Worm (Caenorhabditis elegans) whole organism, L1 larva: ENCODE results near the gene acaa-2.

ENCODE experiments used
- C04F5.9 ChIP-seq: sonication (generic microtip); optimal IDR thresholded peaks from 2 replicates; lab custom pipeline; 2016; ENCODE audit warnings: missing genetic modification characterization, missing compliant biosample characterization
- C16A3.4 ChIP-seq: fragments of 150-350 bp; optimal IDR thresholded peaks from 2 replicates; lab custom pipeline; 2014; ENCODE audit warnings: missing biosample characterization, missing genetic modification characterization
- F16B12.6 ChIP-seq: fragments of 150-350 bp; optimal IDR thresholded peaks from 2 replicates; lab custom pipeline; 2014; ENCODE audit warnings: missing biosample characterization, missing genetic modification characterization
- Y116A8C.19 ChIP-seq: sonication (generic microtip); optimal IDR thresholded peaks from 2 replicates; lab custom pipeline; 2016; ENCODE audit warnings: missing compliant biosample characterization, missing genetic modification characterization, borderline replicate concordance
- ceh-8 ChIP-seq: fragments of 200-800 bp; sonication (Bioruptor generic); optimal IDR thresholded peaks from 2 replicates; lab custom pipeline; 2018; ENCODE audit warnings: mild to moderate bottlenecking, missing genetic modification characterization, moderate library complexity, missing compliant biosample characterization
- ceh-88 ChIP-seq: fragments of 200-800 bp; sonication (Bioruptor generic); IDR thresholded peaks from 2 replicates; pipeline ENCODE4 v1.3.6; 2022; ENCODE audit warnings: missing genetic modification characterization, missing compliant biosample characterization
- efl-1 ChIP-seq, 4 experiments: fragments of 150-350 bp; optimal IDR thresholded peaks in 3 of 4; peaks in 1 of 4; 1 replicate in 1 of 4; 2 replicates in 3 of 4; lab custom pipeline; 2014; ENCODE audit warnings: missing biosample characterization in 2 of 4, missing genetic modification characterization in 2 of 4, missing genetic modification reagents in 2 of 4
- egl-27 ChIP-seq, 2 experiments: fragments of 150-350 bp in 1 of 2; sonication (generic microtip); optimal IDR thresholded peaks; 3 replicates each; lab custom pipeline; 2017 to 2018; ENCODE audit warnings: missing biosample characterization in 2 of 2, missing genetic modification characterization in 2 of 2, missing genetic modification reagents in 2 of 2
- elt-2 ChIP-seq: sonication (generic microtip); optimal IDR thresholded peaks from 2 replicates; lab custom pipeline; 2016; ENCODE audit warnings: missing genetic modification characterization, mild to moderate bottlenecking, inconsistent platforms, missing compliant biosample characterization, missing genetic modification reagents
- ets-5 ChIP-seq: fragments of 200-800 bp; sonication (Bioruptor generic); IDR thresholded peaks from 2 replicates; pipeline ENCODE4 v1.3.6; 2022; ENCODE audit warnings: missing genetic modification characterization, missing compliant biosample characterization
- fkh-10 ChIP-seq: sonication (generic microtip); optimal IDR thresholded peaks from 2 replicates; lab custom pipeline; 2017; ENCODE audit warnings: missing biosample characterization, missing genetic modification reagents, missing genetic modification characterization
- fkh-4 ChIP-seq: sonication (generic microtip); optimal IDR thresholded peaks from 2 replicates; lab custom pipeline; 2016; ENCODE audit warnings: missing compliant biosample characterization, missing genetic modification characterization, borderline replicate concordance
- fkh-8 ChIP-seq: sonication (generic microtip); optimal IDR thresholded peaks from 2 replicates; lab custom pipeline; 2016; ENCODE audit warnings: mild to moderate bottlenecking, missing genetic modification characterization, missing compliant biosample characterization
- grh-1 ChIP-seq: fragments of 200-800 bp; sonication (Bioruptor generic); IDR thresholded peaks from 2 replicates; pipeline ENCODE4 v1.3.6; 2022; ENCODE audit warnings: missing genetic modification reagents, missing genetic modification characterization, missing compliant biosample characterization
- hlh-17 ChIP-seq: fragments of 200-800 bp; sonication (Bioruptor generic); optimal IDR thresholded peaks from 2 replicates; lab custom pipeline; 2018; ENCODE audit warnings: missing genetic modification characterization, mild to moderate bottlenecking, missing compliant biosample characterization, moderate library complexity, borderline replicate concordance
- isw-1 ChIP-seq: fragments of 200-800 bp; sonication (Bioruptor generic); IDR thresholded peaks from 2 replicates; pipeline ENCODE4 v1.3.6; 2022; ENCODE audit warnings: missing genetic modification characterization, missing compliant biosample characterization
- jun-1 ChIP-seq: fragments of 150-350 bp; optimal IDR thresholded peaks from 2 replicates; lab custom pipeline; 2014; ENCODE audit warnings: missing biosample characterization, missing genetic modification reagents, missing genetic modification characterization
- lin-13 ChIP-seq: fragments of 150-350 bp; optimal IDR thresholded peaks from 2 replicates; lab custom pipeline; 2014; ENCODE audit warnings: missing biosample characterization, missing genetic modification reagents, missing genetic modification characterization
- lin-14 ChIP-seq: fragments of 200-800 bp; sonication (Bioruptor generic); optimal IDR thresholded peaks from 2 replicates; lab custom pipeline; 2018; ENCODE audit warnings: mild to moderate bottlenecking, missing genetic modification characterization, moderate library complexity, missing compliant biosample characterization
- lin-15B ChIP-seq: fragments of 150-350 bp; sonication (generic microtip); optimal IDR thresholded peaks from 3 replicates; lab custom pipeline; 2014; ENCODE audit warnings: missing biosample characterization, missing genetic modification characterization
- lin-35 ChIP-seq, 2 experiments: fragments of 150-350 bp; optimal IDR thresholded peaks; 2 replicates each; lab custom pipeline; 2014; ENCODE audit warnings: missing biosample characterization in 2 of 2, missing genetic modification characterization in 2 of 2, missing genetic modification reagents in 2 of 2
- lin-39 ChIP-seq: fragments of 150-350 bp; optimal IDR thresholded peaks from 2 replicates; lab custom pipeline; 2014; ENCODE audit warnings: missing biosample characterization, missing genetic modification reagents, missing genetic modification characterization
- lir-3 ChIP-seq: sonication (generic microtip); optimal IDR thresholded peaks from 2 replicates; lab custom pipeline; 2016; ENCODE audit warnings: mild to moderate bottlenecking, missing genetic modification characterization, moderate library complexity, missing compliant biosample characterization; ENCODE audit not compliant: poor library complexity
- lsy-2 ChIP-seq, 2 experiments: fragments of 150-350 bp; optimal IDR thresholded peaks; 2 replicates each; lab custom pipeline; 2014; ENCODE audit warnings: missing biosample characterization in 2 of 2, missing genetic modification characterization in 2 of 2
- mab-9 ChIP-seq: fragments of 200-800 bp; sonication (Bioruptor generic); IDR thresholded peaks from 2 replicates; pipeline ENCODE4 v1.3.6; 2022; ENCODE audit warnings: missing genetic modification reagents, missing genetic modification characterization, missing compliant biosample characterization
- mep-1 ChIP-seq: fragments of 150-350 bp; optimal IDR thresholded peaks from 2 replicates; lab custom pipeline; 2014; ENCODE audit warnings: missing biosample characterization, missing genetic modification characterization
- nhr-12 ChIP-seq: sonication (generic microtip); optimal IDR thresholded peaks from 2 replicates; lab custom pipeline; 2017; ENCODE audit warnings: missing biosample characterization, missing genetic modification characterization
- nhr-19 ChIP-seq: fragments of 200-800 bp; sonication (Bioruptor generic); conservative IDR thresholded peaks from 2 replicates; pipeline ENCODE4 v1.3.6; 2022; ENCODE audit warnings: missing genetic modification characterization, missing compliant biosample characterization
- nhr-20 ChIP-seq: sonication (generic microtip); optimal IDR thresholded peaks from 2 replicates; lab custom pipeline; 2016; ENCODE audit warnings: mild to moderate bottlenecking, missing genetic modification characterization, missing compliant biosample characterization
- nhr-47 ChIP-seq: sonication (generic microtip); optimal IDR thresholded peaks from 2 replicates; lab custom pipeline; 2016; ENCODE audit warnings: mild to moderate bottlenecking, missing genetic modification characterization, moderate library complexity, missing compliant biosample characterization
- nhr-71 ChIP-seq: sonication (generic microtip); optimal IDR thresholded peaks from 2 replicates; lab custom pipeline; 2016; ENCODE audit warnings: mild to moderate bottlenecking, missing genetic modification characterization, moderate library complexity, missing compliant biosample characterization
- nhr-77 ChIP-seq: fragments of 150-350 bp; optimal IDR thresholded peaks from 2 replicates; lab custom pipeline; 2014; ENCODE audit warnings: missing biosample characterization, missing genetic modification characterization
- nhr-85 ChIP-seq: sonication (generic microtip); peaks from one replicate; lab custom pipeline; 2016; ENCODE audit warnings: missing genetic modification characterization, inconsistent platforms, missing compliant biosample characterization
- skn-1 ChIP-seq: fragments of 150-350 bp; optimal IDR thresholded peaks from 2 replicates; lab custom pipeline; 2014; ENCODE audit warnings: missing biosample characterization, missing genetic modification characterization
- snpc-4 ChIP-seq: fragments of 150-350 bp; optimal IDR thresholded peaks from 2 replicates; lab custom pipeline; 2014; ENCODE audit warnings: missing biosample characterization, missing genetic modification characterization
- sup-37 ChIP-seq: fragments of 200-800 bp; sonication (Bioruptor generic); optimal IDR thresholded peaks from 2 replicates; lab custom pipeline; 2018; ENCODE audit warnings: mild to moderate bottlenecking, missing genetic modification characterization, missing compliant biosample characterization
- unc-62 ChIP-seq: fragments of 150-350 bp; optimal IDR thresholded peaks from 2 replicates; lab custom pipeline; 2014; ENCODE audit warnings: missing biosample characterization, missing genetic modification reagents, missing genetic modification characterization
- unc-86 ChIP-seq: sonication (generic microtip); optimal IDR thresholded peaks from 2 replicates; lab custom pipeline; 2016; ENCODE audit warnings: missing genetic modification characterization, missing compliant biosample characterization
- zag-1 ChIP-seq: fragments of 150-350 bp; optimal IDR thresholded peaks from 2 replicates; lab custom pipeline; 2014; ENCODE audit warnings: missing biosample characterization, missing genetic modification characterization
- ztf-11 ChIP-seq, 2 experiments: sonication (generic microtip); optimal IDR thresholded peaks; 2 replicates each; lab custom pipeline; 2016 to 2017; ENCODE audit warnings: missing genetic modification characterization in 2 of 2, missing biosample characterization in 1 of 2, missing compliant biosample characterization in 1 of 2
- ztf-4 ChIP-seq: fragments of 150-350 bp; optimal IDR thresholded peaks from 2 replicates; lab custom pipeline; 2014; ENCODE audit warnings: missing biosample characterization, missing genetic modification characterization

acaa-2 gene

DNA sequence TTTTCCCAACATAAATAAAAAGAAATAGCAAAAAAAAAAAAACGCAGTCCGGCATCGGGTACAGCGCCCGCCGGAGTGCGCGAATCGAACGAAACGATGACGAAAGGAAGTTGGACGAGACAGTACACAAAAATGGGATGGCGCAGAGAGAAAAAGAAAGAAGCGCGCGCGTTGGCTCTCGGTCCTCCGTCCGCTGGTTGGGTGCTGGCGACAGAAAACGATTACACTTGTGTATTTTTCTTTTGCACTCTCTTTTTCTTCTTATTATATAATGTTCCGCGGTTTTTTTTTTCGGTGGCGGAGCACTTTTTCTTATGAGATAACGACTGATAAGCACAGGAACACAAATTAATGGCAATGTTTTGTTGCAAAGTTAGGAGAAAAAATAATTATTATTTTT lies 32.5 kb downstream of the acaa-2 start (continued):
- TF ChIP-seq egl-27 (tag; optimal IDR thresholded peaks at IDR 0.05; lab: Kevin White, UChicago): no peak
- peak; percentile 4 for TF ChIP-seq F16B12.6 (tag; lab: Kevin White, UChicago)
- TF ChIP-seq ztf-4 (tag; lab: Kevin White, UChicago): no peak
- peak; percentile 4 for TF ChIP-seq fkh-8 (tag; lab: Kevin White, UChicago)
- peak; percentile 92 for TF ChIP-seq lin-14 (GFP tag; lab: Kevin White, UChicago)
- peak; percentile 39 for TF ChIP-seq nhr-20 (tag; lab: Kevin White, UChicago)
- peak; percentile 45 to 50 for TF ChIP-seq lin-35 (GFP tag; optimal IDR thresholded peaks at IDR 0.05; lab: Kevin White, UChicago)
- TF ChIP-seq skn-1 (tag; lab: Kevin White, UChicago): peak; percentile 66
- TF ChIP-seq C04F5.9 (tag; lab: Kevin White, UChicago): no peak
- TF ChIP-seq ets-5 (GFP tag; lab: Robert Waterston, UW): no peak
- TF ChIP-seq lin-13 (GFP tag; lab: Kevin White, UChicago): no peak
- no peak for TF ChIP-seq isw-1
- TF ChIP-seq nhr-47 (tag; lab: Kevin White, UChicago): peak; percentile 31
- TF ChIP-seq unc-62 (GFP tag; lab: Kevin White, UChicago): no peak
- TF ChIP-seq lin-15B (tag; lab: Kevin White, UChicago): no peak
- TF ChIP-seq elt-2 (tag; lab: Kevin White, UChicago): peak; percentile 70
- no peak for TF ChIP-seq ceh-88
- no peak for TF ChIP-seq nhr-19 (GFP tag; lab: Robert Waterston, UW)
- peak; percentile 33 for TF ChIP-seq unc-86 (tag; lab: Kevin White, UChicago)
- TF ChIP-seq fkh-10 (GFP tag; lab: Kevin White, UChicago): no peak
- no peak for TF ChIP-seq fkh-4 (tag; lab: Kevin White, UChicago)
- TF ChIP-seq zag-1: no peak
- TF ChIP-seq nhr-77 (tag; lab: Kevin White, UChicago): peak; percentile 8
- no peak for TF ChIP-seq lin-39 (tag; lab: Kevin White, UChicago)
- TF ChIP-seq grh-1 (GFP tag; lab: Robert Waterston, UW): no peak
- no peak for TF ChIP-seq lir-3 (tag; lab: Kevin White, UChicago)
- TF ChIP-seq sup-37 (GFP tag; lab: Kevin White, UChicago): no peak
- peak; percentile 27 for TF ChIP-seq mep-1 (tag; lab: Kevin White, UChicago)
- TF ChIP-seq ceh-8: no peak

- TF ChIP-seq Y116A8C.19 (no peak), efl-1 (optimal IDR thresholded peaks at IDR 0.05; lab: Kevin White, UChicago) (no peak), efl-1 (GFP tag; optimal IDR thresholded peaks at IDR 0.05 in 1 of 2; lab: Kevin White, UChicago) (peak in 1 of 2 experiments; percentile 21)
Observed at ce11 chrIII:13378242-13378641, 33.5 kb downstream of the acaa-2 start, which contains the start of gene T03F6.10. Gene T03F6.10, minus strand, starts transcription at chrIII:13378342.

DNA sequence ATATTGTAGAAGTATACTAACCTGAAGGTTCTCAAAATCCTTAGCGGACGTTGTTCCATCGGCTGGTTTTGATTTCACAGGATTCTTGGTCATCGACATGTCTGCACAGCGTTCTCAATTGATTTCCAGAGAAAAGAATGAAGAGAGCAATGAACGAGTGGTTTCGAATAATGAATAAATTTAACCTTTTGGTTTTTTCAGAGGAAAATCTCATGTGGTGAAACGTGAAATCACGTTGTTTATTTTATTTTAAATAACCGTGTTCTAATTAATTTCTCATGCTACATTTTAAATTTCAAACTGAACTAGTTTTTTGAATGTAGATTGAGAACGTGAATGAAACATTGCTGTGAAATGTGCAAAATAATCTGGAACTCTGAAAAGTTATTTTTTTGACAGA lies 35.5 kb downstream of the acaa-2 start, which contains the start of gene T03F6.6:
Gene T03F6.6, minus strand, starts transcription at position 101 of the 400 bp plus-strand sequence.
- TF ChIP-seq C16A3.4 (tag; lab: Kevin White, UChicago) (no peak), snpc-4 (tag; lab: Kevin White, UChicago) (no peak), lsy-2 (tag; optimal IDR thresholded peaks at IDR 0.05; lab: Kevin White, UChicago) (no peak), mep-1 (tag; lab: Kevin White, UChicago) (no peak), mab-9 (GFP tag; lab: Robert Waterston, UW) (no peak)

ce11 chrIII:13380881-13381280 lies 36.1 kb downstream of the acaa-2 start:
- TF ChIP-seq ztf-11 (tag; optimal IDR thresholded peaks at IDR 0.05; lab: Kevin White, UChicago) (no peak), nhr-71 (tag; lab: Kevin White, UChicago) (peak; percentile 2), jun-1 (tag; lab: Kevin White, UChicago) (no peak), hlh-17 (GFP tag; lab: Kevin White, UChicago) (no peak), lin-14 (GFP tag; lab: Kevin White, UChicago) (peak; percentile 12), nhr-85 (tag; lab: Kevin White, UChicago) (peak; percentile 84), nhr-12 (tag; lab: Kevin White, UChicago) (no peak)
